Worm (Caenorhabditis elegans) whole organism, L1 larva: ENCODE data around the gene cchl-1.

Source experiments
- C04F5.9 ChIP-seq: sonication (generic microtip); optimal IDR thresholded peaks from 2 replicates; lab custom pipeline; 2016; ENCODE audit warnings: missing genetic modification characterization, missing compliant biosample characterization
- F16B12.6 ChIP-seq: fragments of 150-350 bp; optimal IDR thresholded peaks from 2 replicates; lab custom pipeline; 2014; ENCODE audit warnings: missing biosample characterization, missing genetic modification characterization
- aly-2 ChIP-seq: fragments of 150-350 bp; optimal IDR thresholded peaks from 2 replicates; lab custom pipeline; 2014; ENCODE audit warnings: missing biosample characterization, missing genetic modification characterization
- ama-1 ChIP-seq: fragments of 150-350 bp; optimal IDR thresholded peaks from 2 replicates; lab custom pipeline; 2014
- ceh-8 ChIP-seq: fragments of 200-800 bp; sonication (Bioruptor generic); optimal IDR thresholded peaks from 2 replicates; lab custom pipeline; 2018; ENCODE audit warnings: mild to moderate bottlenecking, missing genetic modification characterization, moderate library complexity, missing compliant biosample characterization
- ceh-82 ChIP-seq, 3 experiments: fragments of 150-350 bp in 1 of 3; sonication (generic microtip) in 2 of 3; optimal IDR thresholded peaks; 2 replicates each; lab custom pipeline; 2014 to 2017; ENCODE audit warnings: missing biosample characterization in 3 of 3, missing genetic modification characterization in 3 of 3
- dpl-1 ChIP-seq, 3 experiments: fragments of 150-350 bp in 2 of 3; sonication (generic microtip) in 1 of 3; optimal IDR thresholded peaks; 2 replicates each; lab custom pipeline; 2014 to 2017; ENCODE audit warnings: missing biosample characterization in 3 of 3, missing genetic modification characterization in 3 of 3, missing genetic modification reagents in 3 of 3
- efl-1 ChIP-seq, 4 experiments: fragments of 150-350 bp; optimal IDR thresholded peaks in 3 of 4; peaks in 1 of 4; 1 replicate in 1 of 4; 2 replicates in 3 of 4; lab custom pipeline; 2014; ENCODE audit warnings: missing biosample characterization in 2 of 4, missing genetic modification characterization in 2 of 4, missing genetic modification reagents in 2 of 4
- elt-2 ChIP-seq: sonication (generic microtip); optimal IDR thresholded peaks from 2 replicates; lab custom pipeline; 2016; ENCODE audit warnings: missing genetic modification characterization, mild to moderate bottlenecking, inconsistent platforms, missing compliant biosample characterization, missing genetic modification reagents
- fkh-10 ChIP-seq: sonication (generic microtip); optimal IDR thresholded peaks from 2 replicates; lab custom pipeline; 2017; ENCODE audit warnings: missing biosample characterization, missing genetic modification reagents, missing genetic modification characterization
- hlh-4 ChIP-seq: sonication (generic microtip); optimal IDR thresholded peaks from 2 replicates; lab custom pipeline; 2016; ENCODE audit warnings: mild to moderate bottlenecking, missing genetic modification characterization, missing compliant biosample characterization
- isw-1 ChIP-seq: fragments of 200-800 bp; sonication (Bioruptor generic); IDR thresholded peaks from 2 replicates; pipeline ENCODE4 v1.3.6; 2022; ENCODE audit warnings: missing genetic modification characterization, missing compliant biosample characterization
- lin-14 ChIP-seq: fragments of 200-800 bp; sonication (Bioruptor generic); optimal IDR thresholded peaks from 2 replicates; lab custom pipeline; 2018; ENCODE audit warnings: mild to moderate bottlenecking, missing genetic modification characterization, moderate library complexity, missing compliant biosample characterization
- lin-35 ChIP-seq, 2 experiments: fragments of 150-350 bp; optimal IDR thresholded peaks; 2 replicates each; lab custom pipeline; 2014; ENCODE audit warnings: missing biosample characterization in 2 of 2, missing genetic modification characterization in 2 of 2, missing genetic modification reagents in 2 of 2
- lsy-2 ChIP-seq, 2 experiments: fragments of 150-350 bp; optimal IDR thresholded peaks; 2 replicates each; lab custom pipeline; 2014; ENCODE audit warnings: missing biosample characterization in 2 of 2, missing genetic modification characterization in 2 of 2
- mep-1 ChIP-seq: fragments of 150-350 bp; optimal IDR thresholded peaks from 2 replicates; lab custom pipeline; 2014; ENCODE audit warnings: missing biosample characterization, missing genetic modification characterization
- nhr-11 ChIP-seq: fragments of 150-350 bp; optimal IDR thresholded peaks from 2 replicates; lab custom pipeline; 2014; ENCODE audit warnings: missing biosample characterization, missing genetic modification characterization
- nhr-19 ChIP-seq: fragments of 200-800 bp; sonication (Bioruptor generic); conservative IDR thresholded peaks from 2 replicates; pipeline ENCODE4 v1.3.6; 2022; ENCODE audit warnings: missing genetic modification characterization, missing compliant biosample characterization
- nhr-20 ChIP-seq: sonication (generic microtip); optimal IDR thresholded peaks from 2 replicates; lab custom pipeline; 2016; ENCODE audit warnings: mild to moderate bottlenecking, missing genetic modification characterization, missing compliant biosample characterization
- nhr-47 ChIP-seq: sonication (generic microtip); optimal IDR thresholded peaks from 2 replicates; lab custom pipeline; 2016; ENCODE audit warnings: mild to moderate bottlenecking, missing genetic modification characterization, moderate library complexity, missing compliant biosample characterization
- nhr-71 ChIP-seq: sonication (generic microtip); optimal IDR thresholded peaks from 2 replicates; lab custom pipeline; 2016; ENCODE audit warnings: mild to moderate bottlenecking, missing genetic modification characterization, moderate library complexity, missing compliant biosample characterization
- nhr-77 ChIP-seq: fragments of 150-350 bp; optimal IDR thresholded peaks from 2 replicates; lab custom pipeline; 2014; ENCODE audit warnings: missing biosample characterization, missing genetic modification characterization
- nhr-85 ChIP-seq: sonication (generic microtip); peaks from one replicate; lab custom pipeline; 2016; ENCODE audit warnings: missing genetic modification characterization, inconsistent platforms, missing compliant biosample characterization
- nhr-90 ChIP-seq: sonication (generic microtip); optimal IDR thresholded peaks from 2 replicates; lab custom pipeline; 2016; ENCODE audit warnings: mild to moderate bottlenecking, missing genetic modification characterization, missing compliant biosample characterization; ENCODE audit not compliant: poor library complexity
- pag-3 ChIP-seq: sonication (generic microtip); optimal IDR thresholded peaks from 2 replicates; lab custom pipeline; 2017; ENCODE audit warnings: missing genetic modification characterization, mild to moderate bottlenecking, missing compliant biosample characterization, antibody characterized with exemption, borderline replicate concordance; ENCODE audit not compliant: insufficient read depth
- rnt-1 ChIP-seq: sonication (generic microtip); optimal IDR thresholded peaks from 2 replicates; lab custom pipeline; 2016; ENCODE audit warnings: mild to moderate bottlenecking, missing genetic modification characterization, moderate library complexity, missing compliant biosample characterization
- skn-1 ChIP-seq: fragments of 150-350 bp; optimal IDR thresholded peaks from 2 replicates; lab custom pipeline; 2014; ENCODE audit warnings: missing biosample characterization, missing genetic modification characterization
- snu-23 ChIP-seq: sonication (generic microtip); optimal IDR thresholded peaks from 2 replicates; lab custom pipeline; 2016; ENCODE audit warnings: missing genetic modification characterization, missing compliant biosample characterization
- sptf-1 ChIP-seq: fragments of 150-350 bp; optimal IDR thresholded peaks from 2 replicates; lab custom pipeline; 2014; ENCODE audit warnings: missing biosample characterization, missing genetic modification characterization
- sup-37 ChIP-seq: fragments of 200-800 bp; sonication (Bioruptor generic); optimal IDR thresholded peaks from 2 replicates; lab custom pipeline; 2018; ENCODE audit warnings: mild to moderate bottlenecking, missing genetic modification characterization, missing compliant biosample characterization
- tbx-2 ChIP-seq: sonication (generic microtip); optimal IDR thresholded peaks from 2 replicates; lab custom pipeline; 2016; ENCODE audit warnings: missing genetic modification characterization, missing compliant biosample characterization
- unc-130 ChIP-seq: fragments of 150-350 bp; optimal IDR thresholded peaks from 2 replicates; lab custom pipeline; 2017; ENCODE audit warnings: missing biosample characterization, missing genetic modification characterization, inconsistent platforms
- unc-62 ChIP-seq: fragments of 150-350 bp; optimal IDR thresholded peaks from 2 replicates; lab custom pipeline; 2014; ENCODE audit warnings: missing biosample characterization, missing genetic modification reagents, missing genetic modification characterization
- vab-15 ChIP-seq: sonication (generic microtip); optimal IDR thresholded peaks from 2 replicates; lab custom pipeline; 2017; ENCODE audit warnings: missing genotype, mild to moderate bottlenecking, missing genetic modification characterization, missing compliant biosample characterization
- ztf-11 ChIP-seq, 2 experiments: sonication (generic microtip); optimal IDR thresholded peaks; 2 replicates each; lab custom pipeline; 2016 to 2017; ENCODE audit warnings: missing genetic modification characterization in 2 of 2, missing biosample characterization in 1 of 2, missing compliant biosample characterization in 1 of 2
- ztf-4 ChIP-seq: fragments of 150-350 bp; optimal IDR thresholded peaks from 2 replicates; lab custom pipeline; 2014; ENCODE audit warnings: missing biosample characterization, missing genetic modification characterization

The cchl-1 gene

ce11 chrII:11236274-11236673 is at the start of gene cchl-1:
TSS of gene cchl-1 (minus strand) at chrII:11236387.
- TF ChIP-seq nhr-47 (tag; lab: Kevin White, UChicago) (no peak), ceh-82 (tag; optimal IDR thresholded peaks at IDR 0.05; lab: Kevin White, UChicago) (no peak), nhr-20 (tag; lab: Kevin White, UChicago) (peak; percentile 90), dpl-1 (GFP tag; optimal IDR thresholded peaks at IDR 0.05; lab: Kevin White, UChicago) (peak in 2 of 3 experiments; percentile 3 to 37), vab-15 (tag; lab: Kevin White, UChicago) (no peak), isw-1 (GFP tag; lab: Robert Waterston, UW) (no peak), lsy-2 (tag; optimal IDR thresholded peaks at IDR 0.05; lab: Kevin White, UChicago) (peak in 1 of 2 experiments; percentile 31), lin-35 (GFP tag; optimal IDR thresholded peaks at IDR 0.05; lab: Kevin White, UChicago) (peak; percentile 28 to 47), mep-1 (tag; lab: Kevin White, UChicago) (peak; percentile 0), efl-1 (optimal IDR thresholded peaks at IDR 0.05; lab: Kevin White, UChicago) (peak; percentile 15 to 27), efl-1 (GFP tag; optimal IDR thresholded peaks at IDR 0.05 in 1 of 2; lab: Kevin White, UChicago) (peak; percentile 37 to 58), ama-1 (lab: Kevin White, UChicago) (peak; percentile 27), elt-2 (no peak), skn-1 (tag; lab: Kevin White, UChicago) (peak; percentile 4), snu-23 (peak; percentile 7), aly-2 (tag; lab: Kevin White, UChicago) (no peak)

- TF ChIP-seq ztf-4 (tag; lab: Kevin White, UChicago) (no peak), elt-2 (peak; percentile 25)
These were observed 49.2 kb upstream of the cchl-1 start for ce11 chrII:11285282-11285933.

DNA sequence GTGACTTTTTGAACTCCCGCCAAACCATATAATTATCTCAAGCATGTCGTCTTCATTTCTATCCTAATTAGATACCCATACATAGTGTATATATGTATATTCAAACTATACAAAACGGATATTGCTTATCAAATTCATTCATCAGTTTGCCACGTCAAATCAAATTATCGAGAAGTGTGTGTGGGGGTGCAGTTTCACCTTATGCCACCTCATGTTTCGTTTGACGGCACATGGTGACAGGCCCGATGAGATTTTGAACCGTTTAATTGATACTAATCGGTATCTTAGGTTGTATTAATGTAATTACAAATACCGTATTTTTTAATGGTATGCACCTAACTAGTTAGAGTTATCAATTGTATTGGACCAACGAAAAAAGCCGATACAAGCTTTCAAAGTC is 48.5 kb upstream of the cchl-1 start:
- no peak for TF ChIP-seq ama-1 (lab: Kevin White, UChicago)
- TF ChIP-seq ceh-8 (GFP tag; lab: Kevin White, UChicago) = no peak
- TF ChIP-seq mep-1 (tag; lab: Kevin White, UChicago) = no peak
- TF ChIP-seq nhr-90 (tag; lab: Kevin White, UChicago) = no peak
- no peak for TF ChIP-seq pag-3 (tag; lab: Kevin White, UChicago)
- TF ChIP-seq sup-37 (GFP tag; lab: Kevin White, UChicago) = no peak
- TF ChIP-seq tbx-2 (tag; lab: Kevin White, UChicago) = peak; percentile 17
- no peak for TF ChIP-seq unc-62 (GFP tag; lab: Kevin White, UChicago)
- peak; percentile 13 for TF ChIP-seq lin-14
- TF ChIP-seq unc-130 (tag; lab: Kevin White, UChicago) = peak; percentile 96
- no peak for TF ChIP-seq nhr-71
- TF ChIP-seq nhr-85 (tag; lab: Kevin White, UChicago) = peak; percentile 51
- no peak for TF ChIP-seq fkh-10 (GFP tag; lab: Kevin White, UChicago)
- no peak for TF ChIP-seq sptf-1 (tag; lab: Kevin White, UChicago)
- TF ChIP-seq rnt-1 (tag; lab: Kevin White, UChicago) = no peak
- TF ChIP-seq F16B12.6 (tag; lab: Kevin White, UChicago) = no peak
- TF ChIP-seq aly-2 (tag; lab: Kevin White, UChicago) = no peak
- no peak for TF ChIP-seq hlh-4 (tag; lab: Kevin White, UChicago)
- no peak for TF ChIP-seq C04F5.9
- no peak for TF ChIP-seq nhr-77
- TF ChIP-seq nhr-11 (tag; lab: Kevin White, UChicago) = no peak
- TF ChIP-seq efl-1 (optimal IDR thresholded peaks at IDR 0.05; lab: Kevin White, UChicago) = no peak
- no peak for TF ChIP-seq efl-1 (GFP tag; optimal IDR thresholded peaks at IDR 0.05 in 1 of 2; lab: Kevin White, UChicago)

ce11 chrII:11283803-11284202 is 47.6 kb upstream of the cchl-1 start:
- TF ChIP-seq elt-2 (peak; percentile 42), ztf-11 (tag; optimal IDR thresholded peaks at IDR 0.05; lab: Kevin White, UChicago) (no peak), nhr-19 (GFP tag; lab: Robert Waterston, UW) (no peak), nhr-85 (tag; lab: Kevin White, UChicago) (peak; percentile 40)
